Fruit fly (Drosophila melanogaster) whole organism, embryonic: ENCODE results near the gene CG16985.

Experiments used
- Abd-B ChIP-seq: fragments of 200-800 bp; sonication (Bioruptor generic); optimal IDR thresholded peaks from 2 replicates; lab custom pipeline; 2018; ENCODE audit warnings: missing biosample characterization, mild to moderate bottlenecking, missing genetic modification characterization, moderate library complexity
- Ada2b ChIP-seq: fragments of 200-800 bp; sonication (Bioruptor generic); IDR thresholded peaks from 2 replicates; pipeline ENCODE4 v1.3.6; 2022; ENCODE audit warnings: missing biosample characterization, missing genetic modification characterization
- BEAF-32 ChIP-seq: fragments of 200-800 bp; sonication (Bioruptor generic); optimal IDR thresholded peaks from 3 replicates; lab custom pipeline; 2017; ENCODE audit warnings: missing biosample characterization, missing genetic modification characterization, mild to moderate bottlenecking, moderate library complexity, missing genetic modification reagents
- CG10462 ChIP-seq: fragments of 200-800 bp; sonication (Bioruptor generic); optimal IDR thresholded peaks from 2 replicates; lab custom pipeline; 2016; ENCODE audit warnings: missing biosample characterization, missing genetic modification characterization
- CG13775 ChIP-seq: fragments of 200-800 bp; sonication (Bioruptor generic); optimal IDR thresholded peaks from 3 replicates; lab custom pipeline; 2017; ENCODE audit warnings: missing biosample characterization, mild to moderate bottlenecking, missing genetic modification characterization
- CG14667 ChIP-seq: fragments of 200-800 bp; sonication (Bioruptor generic); IDR thresholded peaks from 2 replicates; pipeline ENCODE4 v1.3.6; 2022; ENCODE audit warnings: missing biosample characterization, missing genetic modification characterization
- CG15269 ChIP-seq: fragments of 200-800 bp; sonication (Bioruptor generic); optimal IDR thresholded peaks from 2 replicates; lab custom pipeline; 2018; ENCODE audit warnings: missing biosample characterization, mild to moderate bottlenecking, missing genetic modification characterization, moderate library complexity
- CG16779 ChIP-seq: fragments of 200-800 bp; sonication (Bioruptor generic); IDR thresholded peaks from 2 replicates; pipeline ENCODE4 v1.3.6; 2022; ENCODE audit warnings: missing biosample characterization, missing genetic modification characterization
- CG16863 ChIP-seq: fragments of 200-800 bp; sonication (Bioruptor generic); optimal IDR thresholded peaks from 3 replicates; lab custom pipeline; 2016; ENCODE audit warnings: missing biosample characterization, missing genetic modification characterization
- CG17361 ChIP-seq: fragments of 200-800 bp; sonication (Bioruptor generic); IDR thresholded peaks from 3 replicates; pipeline ENCODE4 v1.3.6; 2022; ENCODE audit warnings: missing biosample characterization, missing genetic modification characterization
- CG17568 ChIP-seq: fragments of 200-800 bp; sonication (Bioruptor generic); optimal IDR thresholded peaks from 2 replicates; lab custom pipeline; 2018; ENCODE audit warnings: missing biosample characterization, mild to moderate bottlenecking, missing genetic modification characterization, moderate library complexity
- CG17802 ChIP-seq: fragments of 200-800 bp; sonication (Bioruptor generic); optimal IDR thresholded peaks from 2 replicates; lab custom pipeline; 2018; ENCODE audit warnings: missing biosample characterization, mild to moderate bottlenecking, missing genetic modification characterization, moderate library complexity
- CG18011 ChIP-seq: fragments of 200-800 bp; sonication (Bioruptor generic); optimal IDR thresholded peaks from 2 replicates; lab custom pipeline; 2017; ENCODE audit warnings: missing biosample characterization, missing genetic modification characterization, mild to moderate bottlenecking, moderate library complexity, missing genotype
- CG30403 ChIP-seq: fragments of 200-800 bp; sonication (Bioruptor generic); optimal IDR thresholded peaks from 3 replicates; lab custom pipeline; 2016; ENCODE audit warnings: missing biosample characterization, missing genetic modification characterization
- CG31365 ChIP-seq: fragments of 200-800 bp; sonication (Bioruptor generic); optimal IDR thresholded peaks from 2 replicates; lab custom pipeline; 2018; ENCODE audit warnings: missing biosample characterization, mild to moderate bottlenecking, missing genetic modification characterization
- CG33557 ChIP-seq: fragments of 200-800 bp; sonication (Bioruptor generic); optimal IDR thresholded peaks from 2 replicates; lab custom pipeline; 2019; ENCODE audit warnings: missing biosample characterization, mild to moderate bottlenecking, missing genetic modification characterization, moderate library complexity
- CG4360 ChIP-seq: fragments of 200-800 bp; sonication (Bioruptor generic); IDR thresholded peaks from 2 replicates; pipeline ENCODE4 v1.3.6; 2022; ENCODE audit warnings: missing biosample characterization, missing genetic modification characterization
- CG4404 ChIP-seq: fragments of 200-800 bp; sonication (Bioruptor generic); IDR thresholded peaks from 2 replicates; pipeline ENCODE4 v1.3.6; 2022; ENCODE audit warnings: missing biosample characterization, missing genetic modification characterization
- CG5245 ChIP-seq: fragments of 200-800 bp; sonication (Bioruptor generic); optimal IDR thresholded peaks from 3 replicates; lab custom pipeline; 2016; ENCODE audit warnings: missing biosample characterization, missing genetic modification characterization
- CG6683 ChIP-seq: fragments of 200-800 bp; sonication (Bioruptor generic); optimal IDR thresholded peaks from 2 replicates; lab custom pipeline; 2017; ENCODE audit warnings: missing biosample characterization, mild to moderate bottlenecking, missing genetic modification characterization, missing genetic modification reagents
- CG6854 ChIP-seq: fragments of 200-800 bp; sonication (Bioruptor generic); optimal IDR thresholded peaks from 3 replicates; lab custom pipeline; 2017; ENCODE audit warnings: missing biosample characterization, mild to moderate bottlenecking, missing genetic modification characterization
- CG7987 ChIP-seq: fragments of 200-800 bp; sonication (Bioruptor generic); optimal IDR thresholded peaks from 2 replicates; lab custom pipeline; 2018; ENCODE audit warnings: missing biosample characterization, mild to moderate bottlenecking, missing genetic modification characterization, moderate library complexity
- CG9437 ChIP-seq: fragments of 200-800 bp; sonication (Bioruptor generic); optimal IDR thresholded peaks from 2 replicates; lab custom pipeline; 2018; ENCODE audit warnings: missing biosample characterization, mild to moderate bottlenecking, missing genetic modification characterization
- D19A ChIP-seq: fragments of 200-800 bp; optimal IDR thresholded peaks from 3 replicates; lab custom pipeline; 2019; ENCODE audit warnings: missing biosample characterization, mild to moderate bottlenecking, missing genetic modification characterization, moderate library complexity
- Dp ChIP-seq: fragments of 200-800 bp; sonication (Bioruptor generic); optimal IDR thresholded peaks from 2 replicates; lab custom pipeline; 2018; ENCODE audit warnings: missing biosample characterization, mild to moderate bottlenecking, missing genetic modification characterization, moderate library complexity
- E2f1 ChIP-seq: fragments of 200-800 bp; sonication (Bioruptor generic); IDR thresholded peaks from 2 replicates; pipeline ENCODE4 v1.3.6; 2022; ENCODE audit warnings: missing biosample characterization, missing genetic modification characterization
- HmgD ChIP-seq: fragments of 200-800 bp; sonication (Bioruptor generic); optimal IDR thresholded peaks from 3 replicates; lab custom pipeline; 2016; ENCODE audit warnings: missing biosample characterization, missing genetic modification characterization
- MBD-R2 ChIP-seq: fragments of 200-800 bp; sonication (Bioruptor generic); IDR thresholded peaks from 2 replicates; pipeline ENCODE4 v1.3.6; 2022; ENCODE audit warnings: missing biosample characterization, missing genetic modification characterization
- Meics ChIP-seq: fragments of 200-800 bp; sonication (Bioruptor generic); optimal IDR thresholded peaks from 2 replicates; lab custom pipeline; 2017; ENCODE audit warnings: missing biosample characterization, mild to moderate bottlenecking, missing genetic modification characterization
- NK7.1 ChIP-seq: fragments of 200-800 bp; sonication (Bioruptor generic); optimal IDR thresholded peaks from 3 replicates; lab custom pipeline; 2016; ENCODE audit warnings: missing biosample characterization, missing genetic modification characterization
- Nf-YA ChIP-seq: fragments of 200-800 bp; sonication (Bioruptor generic); IDR thresholded peaks from 2 replicates; pipeline ENCODE4 v1.3.6; 2022; ENCODE audit warnings: missing biosample characterization, missing genetic modification characterization
- Oaz ChIP-seq: fragments of 200-800 bp; sonication (Bioruptor generic); IDR thresholded peaks from 2 replicates; pipeline ENCODE4 v1.3.6; 2022; ENCODE audit warnings: missing biosample characterization, missing genetic modification characterization
- Rx ChIP-seq: fragments of 200-800 bp; sonication (Bioruptor generic); IDR thresholded peaks from 2 replicates; pipeline ENCODE4 v1.3.6; 2022; ENCODE audit warnings: missing biosample characterization, missing genetic modification characterization
- Xbp1 ChIP-seq: fragments of 200-800 bp; sonication (Bioruptor generic); optimal IDR thresholded peaks from 3 replicates; lab custom pipeline; 2016; ENCODE audit warnings: missing biosample characterization, mild to moderate bottlenecking, missing genetic modification characterization
- amos ChIP-seq: fragments of 200-800 bp; sonication (Bioruptor generic); IDR thresholded peaks from 2 replicates; pipeline ENCODE4 v1.3.6; 2022; ENCODE audit warnings: missing biosample characterization, missing genetic modification characterization; ENCODE audit not compliant: partially characterized antibody
- ap ChIP-seq: fragments of 200-800 bp; sonication (Bioruptor generic); IDR thresholded peaks from 2 replicates; pipeline ENCODE4 v1.3.6; 2022; ENCODE audit warnings: missing biosample characterization, missing genetic modification characterization
- az2 ChIP-seq: fragments of 200-800 bp; sonication (Bioruptor generic); optimal IDR thresholded peaks from 3 replicates; lab custom pipeline; 2016; ENCODE audit warnings: missing biosample characterization, missing genetic modification characterization
- cad ChIP-seq: fragments of >200 bp; optimal IDR thresholded peaks from 2 replicates; lab custom pipeline; 2017; ENCODE audit warnings: missing biosample characterization, missing genetic modification characterization
- exex ChIP-seq: fragments of 200-800 bp; sonication (Bioruptor generic); optimal IDR thresholded peaks from 4 replicates; lab custom pipeline; 2018; ENCODE audit warnings: missing biosample characterization, mild to moderate bottlenecking, missing genetic modification characterization, moderate library complexity
- fd96Cb ChIP-seq: fragments of 200-800 bp; sonication (Bioruptor generic); optimal IDR thresholded peaks from 2 replicates; lab custom pipeline; 2018; ENCODE audit warnings: missing biosample characterization, mild to moderate bottlenecking, missing genetic modification characterization, moderate library complexity
- hkb ChIP-seq, 2 experiments: fragments of 200-800 bp in 1 of 2; fragments of >200 bp in 1 of 2; sonication (Bioruptor generic) in 1 of 2; IDR thresholded peaks in 1 of 2; optimal IDR thresholded peaks in 1 of 2; 2 replicates each; pipeline versions ENCODE4 v1.3.6 to Lab custom; 2017 to 2022; ENCODE audit warnings: missing biosample characterization in 1 of 2, missing genetic modification characterization in 1 of 2
- klu ChIP-seq: fragments of 200-800 bp; sonication (Bioruptor generic); IDR thresholded peaks from 2 replicates; pipeline ENCODE4 v1.3.6; 2022; ENCODE audit warnings: missing biosample characterization, missing genetic modification characterization
- lbe ChIP-seq: fragments of 200-800 bp; sonication (Bioruptor generic); optimal IDR thresholded peaks from 2 replicates; lab custom pipeline; 2016; ENCODE audit warnings: missing biosample characterization, mild to moderate bottlenecking, missing genetic modification characterization
- lola ChIP-seq, 3 experiments: fragments of >200 bp in 2 of 3; fragments of 200-800 bp in 1 of 3; sonication (Bioruptor generic) in 1 of 3; optimal IDR thresholded peaks; 2 replicates each; lab custom pipeline; 2017 to 2019; ENCODE audit warnings: missing biosample characterization in 3 of 3, missing genetic modification characterization in 3 of 3, mild to moderate bottlenecking in 1 of 3, moderate library complexity in 1 of 3
- oc ChIP-seq: fragments of 200-800 bp; sonication (Bioruptor generic); optimal IDR thresholded peaks from 2 replicates; lab custom pipeline; 2018; ENCODE audit warnings: missing biosample characterization, mild to moderate bottlenecking, missing genetic modification characterization, moderate library complexity
- org-1 ChIP-seq: fragments of 200-800 bp; sonication (Bioruptor generic); optimal IDR thresholded peaks from 2 replicates; lab custom pipeline; 2017; ENCODE audit warnings: missing biosample characterization, missing genetic modification characterization
- scrt ChIP-seq: fragments of 200-800 bp; sonication (Bioruptor generic); optimal IDR thresholded peaks from 2 replicates; lab custom pipeline; 2018; ENCODE audit warnings: missing biosample characterization, mild to moderate bottlenecking, missing genetic modification characterization, moderate library complexity
- sisA ChIP-seq: fragments of 200-800 bp; sonication (Bioruptor generic); IDR thresholded peaks from 2 replicates; pipeline ENCODE4 v1.3.6; 2022; ENCODE audit warnings: missing biosample characterization, missing genetic modification characterization
- unpg ChIP-seq: fragments of 200-800 bp; sonication (Bioruptor generic); optimal IDR thresholded peaks from 3 replicates; lab custom pipeline; 2018; ENCODE audit warnings: missing biosample characterization, mild to moderate bottlenecking, missing genetic modification characterization, moderate library complexity
- zfh1 ChIP-seq: fragments of 200-800 bp; sonication (Bioruptor generic); IDR thresholded peaks from 3 replicates; pipeline ENCODE4 v1.3.6; 2022; ENCODE audit warnings: missing biosample characterization, missing genetic modification characterization

CG16985 gene

DNA sequence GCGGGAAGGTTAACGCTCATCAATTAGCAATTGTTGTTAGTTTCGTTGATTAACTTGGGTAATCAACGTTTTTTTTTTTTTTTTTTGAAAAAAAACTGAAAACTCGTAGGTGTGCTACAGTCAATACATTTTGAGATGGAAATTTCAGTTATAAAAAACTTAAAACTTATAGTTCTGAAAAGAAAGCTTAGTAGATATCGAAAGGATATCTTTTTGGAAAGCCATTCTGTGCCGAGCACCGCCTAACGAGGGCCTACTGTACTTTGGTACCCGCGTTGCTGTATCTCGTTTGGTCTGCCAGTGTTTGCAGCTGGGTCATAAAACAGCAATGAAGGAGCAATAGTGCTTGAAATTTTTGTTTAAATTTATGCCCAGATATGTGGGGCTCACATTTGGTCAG is 27.1 kb upstream of the CG16985 start (continued):
- TF ChIP-seq CG4404: 0 out of 2 replicates have a peak, but pooled peaks have one; percentile 15
- TF ChIP-seq CG17361 (GFP tag; lab: Robert Waterston, UW): no peak
- TF ChIP-seq Meics (GFP tag; lab: Kevin White, UChicago): peak; percentile 33
- TF ChIP-seq CG4360: no peak
- TF ChIP-seq zfh1 (GFP tag; lab: Robert Waterston, UW): peak; percentile 63
- 0 out of 2 replicates have a peak, but pooled peaks have one; percentile 26 for TF ChIP-seq CG14667 (GFP tag; lab: Robert Waterston, UW)
- TF ChIP-seq CG17802 (tag; lab: Kevin White, UChicago): no peak
- no peak for TF ChIP-seq D19A (tag; lab: Kevin White, UChicago)
- peak; percentile 9 for TF ChIP-seq scrt (GFP tag; lab: Kevin White, UChicago)
- no peak for TF ChIP-seq cad (GFP tag; lab: Kevin White, UChicago)
- no peak for TF ChIP-seq CG31365 (tag; lab: Kevin White, UChicago)
- TF ChIP-seq CG9437 (GFP tag; lab: Kevin White, UChicago): no peak
- no peak for TF ChIP-seq CG17568 (GFP tag; lab: Kevin White, UChicago)
- peak; percentile 10 for TF ChIP-seq CG7987
- TF ChIP-seq exex (tag; lab: Kevin White, UChicago): no peak
- no peak for TF ChIP-seq CG30403 (GFP tag; lab: Kevin White, UChicago)
- TF ChIP-seq Rx (GFP tag; lab: Robert Waterston, UW): peak; percentile 14; the same call in 1 of the 2 replicates
- no peak for TF ChIP-seq klu
- TF ChIP-seq Ada2b: peak; percentile 69
- no peak; the same call in 1 of the 2 replicates for TF ChIP-seq MBD-R2 (GFP tag; lab: Robert Waterston, UW)
- TF ChIP-seq unpg (GFP tag; lab: Kevin White, UChicago): peak; percentile 32
- no peak for TF ChIP-seq CG18011 (GFP tag; lab: Kevin White, UChicago)
- no peak for TF ChIP-seq NK7.1
- peak; percentile 60 for TF ChIP-seq sisA (GFP tag; lab: Robert Waterston, UW)
- TF ChIP-seq CG10462 (GFP tag; lab: Kevin White, UChicago): no peak
- peak; percentile 59 for TF ChIP-seq Nf-YA (GFP tag; lab: Robert Waterston, UW)
- TF ChIP-seq BEAF-32 (GFP tag; lab: Kevin White, UChicago): no peak
- TF ChIP-seq CG13775 (GFP tag; lab: Kevin White, UChicago): no peak
- TF ChIP-seq Abd-B: no peak
- TF ChIP-seq CG33557 (GFP tag; lab: Kevin White, UChicago): no peak
- no peak for TF ChIP-seq az2 (GFP tag; lab: Kevin White, UChicago)
- no peak for TF ChIP-seq lola (GFP tag; optimal IDR thresholded peaks at IDR 0.05; lab: Kevin White, UChicago)
- peak; percentile 3 for TF ChIP-seq CG5245 (GFP tag; lab: Kevin White, UChicago)
- no peak for TF ChIP-seq oc (tag; lab: Kevin White, UChicago)
- peak; percentile 37; the same call in 1 of the 2 replicates for TF ChIP-seq E2f1
- no peak for TF ChIP-seq ap (GFP tag; lab: Robert Waterston, UW)
- TF ChIP-seq CG6854 (GFP tag; lab: Kevin White, UChicago): no peak
- TF ChIP-seq Xbp1 (GFP tag; lab: Kevin White, UChicago): peak; percentile 0
- no peak for TF ChIP-seq Dp (GFP tag; lab: Kevin White, UChicago)
- no peak for TF ChIP-seq lbe
- no peak for TF ChIP-seq hkb (optimal IDR thresholded peaks at IDR 0.05; lab: Kevin White, UChicago)
- peak; percentile 37; the same call in 1 of the 2 replicates for TF ChIP-seq hkb (GFP tag; IDR thresholded peaks at IDR 0.05; lab: Robert Waterston, UW)
- TF ChIP-seq CG16779 (GFP tag; lab: Robert Waterston, UW): no peak
- TF ChIP-seq org-1: no peak
- no peak for TF ChIP-seq Oaz
- peak; percentile 25 for TF ChIP-seq fd96Cb
- TF ChIP-seq amos (GFP tag; lab: Robert Waterston, UW): no peak
- no peak for TF ChIP-seq CG15269 (tag; lab: Kevin White, UChicago)
- TF ChIP-seq HmgD: no peak
- no peak for TF ChIP-seq CG16863
- no peak for TF ChIP-seq CG6683 (GFP tag; lab: Kevin White, UChicago)
